Worm (Caenorhabditis elegans) whole organism, young adult: ENCODE data around the gene sprr-1.

Source experiments
- D2030.7 ChIP-seq: fragments of 200-800 bp; sonication (Bioruptor generic); IDR thresholded peaks from 2 replicates; pipeline ENCODE4 v1.3.6; 2022; ENCODE audit warnings: missing genetic modification reagents, missing genetic modification characterization, missing compliant biosample characterization
- F23B12.7 ChIP-seq: sonication (generic microtip); optimal IDR thresholded peaks from 2 replicates; lab custom pipeline; 2017; ENCODE audit warnings: missing genetic modification characterization, mild to moderate bottlenecking, missing compliant biosample characterization, antibody characterized with exemption, moderate library complexity; ENCODE audit not compliant: insufficient read depth
- F37B4.10 ChIP-seq: fragments of 200-800 bp; sonication (Bioruptor generic); IDR thresholded peaks from 2 replicates; pipeline ENCODE4 v1.3.6; 2022; ENCODE audit warnings: missing genetic modification characterization, missing compliant biosample characterization
- F52B5.7 ChIP-seq: sonication (generic microtip); optimal IDR thresholded peaks from 2 replicates; lab custom pipeline; 2016; ENCODE audit warnings: mild to moderate bottlenecking, missing genetic modification characterization, missing compliant biosample characterization
- F55B11.4 ChIP-seq: sonication (generic microtip); optimal IDR thresholded peaks from 2 replicates; lab custom pipeline; 2016; ENCODE audit warnings: missing compliant biosample characterization, missing genetic modification characterization, borderline replicate concordance; ENCODE audit not compliant: insufficient read depth
- K11D2.4 ChIP-seq: fragments of 200-800 bp; sonication (Bioruptor generic); IDR thresholded peaks from 2 replicates; pipeline ENCODE4 v1.3.6; 2022; ENCODE audit warnings: missing genetic modification reagents, missing genetic modification characterization, missing compliant biosample characterization
- T26A5.8 ChIP-seq: sonication (generic microtip); optimal IDR thresholded peaks from 2 replicates; lab custom pipeline; 2016; ENCODE audit warnings: missing genetic modification characterization, missing compliant biosample characterization
- Y67H2A.10 ChIP-seq: fragments of 200-800 bp; sonication (Bioruptor generic); conservative IDR thresholded peaks from 2 replicates; pipeline ENCODE4 v1.3.6; 2022; ENCODE audit warnings: missing genetic modification reagents, missing genetic modification characterization, missing compliant biosample characterization
- aptf-3 ChIP-seq: fragments of 200-800 bp; sonication (Bioruptor generic); IDR thresholded peaks from 2 replicates; pipeline ENCODE4 v1.3.6; 2022; ENCODE audit warnings: missing genetic modification characterization, missing compliant biosample characterization
- ceh-27 ChIP-seq: fragments of 200-800 bp; sonication (Bioruptor generic); optimal IDR thresholded peaks from 2 replicates; lab custom pipeline; 2018; ENCODE audit warnings: mild to moderate bottlenecking, missing genetic modification characterization, moderate library complexity, missing compliant biosample characterization
- ceh-91 ChIP-seq: fragments of 200-800 bp; sonication (Bioruptor generic); IDR thresholded peaks from 2 replicates; pipeline ENCODE4 v1.3.6; 2022; ENCODE audit warnings: missing genetic modification reagents, missing genetic modification characterization, missing compliant biosample characterization
- dox-1 ChIP-seq: fragments of 200-800 bp; sonication (Bioruptor generic); IDR thresholded peaks from 2 replicates; pipeline ENCODE4 v1.3.6; 2022; ENCODE audit warnings: missing genetic modification reagents, missing genetic modification characterization, missing compliant biosample characterization
- egrh-3 ChIP-seq: fragments of 200-800 bp; sonication (Bioruptor generic); IDR thresholded peaks from 2 replicates; pipeline ENCODE4 v1.3.6; 2022; ENCODE audit warnings: missing genetic modification reagents, missing genetic modification characterization, missing compliant biosample characterization
- let-526 ChIP-seq: fragments of 200-800 bp; sonication (Bioruptor generic); IDR thresholded peaks from 2 replicates; pipeline ENCODE4 v1.3.6; 2022; ENCODE audit warnings: missing genetic modification reagents, missing genetic modification characterization, missing compliant biosample characterization
- let-607 ChIP-seq, 2 experiments: fragments of 200-800 bp in 1 of 2; sonication (Bioruptor generic) in 1 of 2; sonication (generic microtip) in 1 of 2; optimal IDR thresholded peaks; 2 replicates each; lab custom pipeline; 2016 to 2018; ENCODE audit warnings: mild to moderate bottlenecking in 2 of 2, missing compliant biosample characterization in 2 of 2, missing genetic modification characterization in 2 of 2, moderate library complexity in 2 of 2, missing genotype in 1 of 2
- lsy-27 ChIP-seq: sonication (generic microtip); optimal IDR thresholded peaks from 2 replicates; lab custom pipeline; 2017; ENCODE audit warnings: missing genetic modification characterization, mild to moderate bottlenecking, missing compliant biosample characterization, antibody characterized with exemption, missing genotype, borderline replicate concordance; ENCODE audit not compliant: insufficient read depth
- madf-3 ChIP-seq: fragments of 200-800 bp; sonication (Bioruptor generic); IDR thresholded peaks from 2 replicates; pipeline ENCODE4 v1.3.6; 2022; ENCODE audit warnings: missing genetic modification reagents, missing genetic modification characterization, missing compliant biosample characterization
- mcd-1 ChIP-seq: fragments of 200-800 bp; sonication (Bioruptor generic); IDR thresholded peaks from 2 replicates; pipeline ENCODE4 v1.3.6; 2022; ENCODE audit warnings: missing genetic modification reagents, missing genetic modification characterization, missing compliant biosample characterization
- mel-28 ChIP-seq: sonication (generic microtip); optimal IDR thresholded peaks from 2 replicates; lab custom pipeline; 2016; ENCODE audit warnings: borderline replicate concordance, mild to moderate bottlenecking, missing genetic modification characterization, missing compliant biosample characterization
- nfyb-1 ChIP-seq: fragments of 200-800 bp; sonication (Bioruptor generic); IDR thresholded peaks from 2 replicates; pipeline ENCODE4 v1.3.6; 2022; ENCODE audit warnings: missing genetic modification reagents, missing genetic modification characterization, missing compliant biosample characterization
- unc-62 ChIP-seq: fragments of 150-350 bp; optimal IDR thresholded peaks from 2 replicates; lab custom pipeline; 2014; ENCODE audit warnings: missing biosample characterization, missing genetic modification reagents, missing genetic modification characterization
- zfh-2 ChIP-seq: fragments of 200-800 bp; sonication (Bioruptor generic); conservative IDR thresholded peaks from 2 replicates; pipeline ENCODE4 v1.3.6; 2022; ENCODE audit warnings: missing genetic modification reagents, missing genetic modification characterization, missing compliant biosample characterization
- ztf-18 ChIP-seq: sonication (generic microtip); optimal IDR thresholded peaks from 2 replicates; lab custom pipeline; 2016; ENCODE audit warnings: missing genotype, mild to moderate bottlenecking, missing genetic modification characterization, missing compliant biosample characterization
- ztf-25 ChIP-seq: fragments of 200-800 bp; sonication (Bioruptor generic); IDR thresholded peaks from 2 replicates; pipeline ENCODE4 v1.3.6; 2022; ENCODE audit warnings: missing genetic modification reagents, missing genetic modification characterization, missing compliant biosample characterization
- ztf-3 ChIP-seq: fragments of 200-800 bp; sonication (Bioruptor generic); optimal IDR thresholded peaks from 2 replicates; lab custom pipeline; 2018; ENCODE audit warnings: mild to moderate bottlenecking, missing genetic modification characterization, missing compliant biosample characterization

The sprr-1 gene

DNA sequence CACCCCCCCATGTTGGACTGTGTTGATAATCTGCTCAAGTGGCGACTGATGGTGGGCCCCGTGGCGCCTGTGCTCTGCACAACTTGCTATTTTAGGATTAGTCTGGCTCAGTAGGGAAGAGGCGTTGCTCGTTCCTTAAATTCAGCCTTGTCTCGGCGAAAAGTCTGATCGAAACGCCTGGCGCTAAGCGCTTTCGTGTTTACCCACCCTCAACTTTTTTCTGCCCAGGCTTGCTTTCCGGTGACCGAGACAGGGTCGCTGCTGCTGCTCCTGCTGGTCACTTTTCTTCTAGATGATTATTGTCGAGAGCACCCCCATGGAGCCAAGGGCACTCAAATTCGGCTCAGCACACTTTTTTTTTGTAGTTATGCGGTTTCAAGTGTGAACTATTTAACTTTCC lies 48.4 kb downstream of the sprr-1 start:
- TF ChIP-seq T26A5.8 (tag; lab: Kevin White, UChicago) (no peak), let-607 (tag; optimal IDR thresholded peaks at IDR 0.05; lab: Kevin White, UChicago) (no peak), ztf-3 (GFP tag; lab: Kevin White, UChicago) (no peak), zfh-2 (GFP tag; lab: Robert Waterston, UW) (peak; percentile 53), lsy-27 (no peak), F55B11.4 (tag; lab: Kevin White, UChicago) (no peak), ceh-27 (GFP tag; lab: Kevin White, UChicago) (no peak)

ce11 chrX:15515798-15516197 lies 49.7 kb downstream of the sprr-1 start:
- TF ChIP-seq Y67H2A.10 (no peak), mcd-1 (GFP tag; lab: Robert Waterston, UW) (0 out of 2 replicates have a peak, but pooled peaks have one; percentile 37), D2030.7 (GFP tag; lab: Robert Waterston, UW) (no peak), T26A5.8 (tag; lab: Kevin White, UChicago) (no peak), let-526 (no peak), nfyb-1 (GFP tag; lab: Robert Waterston, UW) (0 out of 2 replicates have a peak, but pooled peaks have one; percentile 31), zfh-2 (GFP tag; lab: Robert Waterston, UW) (peak; percentile 97), F23B12.7 (tag; lab: Kevin White, UChicago) (no peak), K11D2.4 (GFP tag; lab: Robert Waterston, UW) (no peak), unc-62 (GFP tag; lab: Kevin White, UChicago) (no peak), lsy-27 (no peak), ceh-91 (GFP tag; lab: Robert Waterston, UW) (no peak), aptf-3 (peak; percentile 51; the same call in 1 of the 2 replicates), egrh-3 (GFP tag; lab: Robert Waterston, UW) (peak; percentile 97), madf-3 (GFP tag; lab: Robert Waterston, UW) (no peak), mel-28 (tag; lab: Kevin White, UChicago) (no peak), ztf-25 (GFP tag; lab: Robert Waterston, UW) (no peak), F52B5.7 (peak; percentile 2), dox-1 (GFP tag; lab: Robert Waterston, UW) (peak; percentile 34; the same call in 1 of the 2 replicates), F37B4.10 (0 out of 2 replicates have a peak, but pooled peaks have one; percentile 60), ztf-18 (tag; lab: Kevin White, UChicago) (no peak)
